Fruit fly (Drosophila melanogaster): ENCODE results near the gene RIOK1.

The RIOK1 gene

DNA sequence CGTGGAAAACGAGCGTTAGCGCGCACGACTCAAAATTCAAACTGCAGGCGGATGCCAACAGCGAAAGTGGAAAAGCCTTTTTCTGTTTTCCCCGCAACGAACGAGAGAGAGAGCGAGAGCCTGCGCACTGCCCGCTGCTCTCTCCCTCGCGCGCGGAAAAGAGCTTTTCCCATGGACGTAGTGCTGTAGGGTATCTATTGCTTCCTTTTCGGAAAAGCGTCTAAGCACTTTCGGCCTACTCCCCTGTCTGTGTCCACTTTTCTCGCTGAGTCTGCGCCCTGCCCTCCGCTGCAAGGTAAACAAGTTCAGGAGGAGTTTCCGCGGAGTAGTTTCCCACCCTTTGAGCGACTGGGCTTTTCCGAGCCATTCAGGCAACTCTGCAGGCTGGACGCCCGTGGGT is 32.0 kb upstream of the RIOK1 start, which contains the start of gene CG32085 (continued):
- peak; percentile 21 for TF ChIP-seq Atf3 (GFP tag; optimal IDR thresholded peaks at IDR 0.05)
- TF ChIP-seq rib (GFP tag; IDR thresholded peaks at IDR 0.05) = peak; percentile 51; the same call in 1 of the 2 replicates
- peak; percentile 76 for TF ChIP-seq Meics (GFP tag; optimal IDR thresholded peaks at IDR 0.05)
- TF ChIP-seq nau (GFP tag; optimal IDR thresholded peaks at IDR 0.05) = peak; percentile 26
- TF ChIP-seq crc (GFP tag; optimal IDR thresholded peaks at IDR 0.05) = peak; percentile 42
- peak; percentile 61; the same call in 1 of the 2 replicates for TF ChIP-seq chm (GFP tag; IDR thresholded peaks at IDR 0.05)
- TF ChIP-seq CG14441 (GFP tag; IDR thresholded peaks at IDR 0.05) = peak; percentile 69
- TF ChIP-seq gro (GFP tag; optimal IDR thresholded peaks at IDR 0.05) = peak; percentile 8
- peak; percentile 71; the same call in 2 of the 4 replicates for TF ChIP-seq chinmo (GFP tag; IDR thresholded peaks at IDR 0.05; ENCODE audit: partially characterized antibody)
- TF ChIP-seq croc (GFP tag; conservative IDR thresholded peaks at IDR 0.05) = peak; percentile 22; the same call in 1 of the 3 replicates
- TF ChIP-seq trem (tag; optimal IDR thresholded peaks at IDR 0.05) = no peak
- no peak for TF ChIP-seq sim (GFP tag; IDR thresholded peaks at IDR 0.05)
- no peak for TF ChIP-seq CG32772 (GFP tag; IDR thresholded peaks at IDR 0.05)
- TF ChIP-seq CG13296 (GFP tag; optimal IDR thresholded peaks at IDR 0.05) = peak; percentile 61
- TF ChIP-seq Rx (GFP tag; IDR thresholded peaks at IDR 0.05) = peak; percentile 53
- TF ChIP-seq CG8290 (GFP tag; optimal IDR thresholded peaks at IDR 0.05) = no peak
- TF ChIP-seq CG8290 (tag; optimal IDR thresholded peaks at IDR 0.05) = peak in 1 of 2 experiments; percentile 92
- no peak for TF ChIP-seq prd (optimal IDR thresholded peaks at IDR 0.05)
- TF ChIP-seq prd (GFP tag; IDR thresholded peaks at IDR 0.05) = peak; percentile 55
- peak; percentile 42; the same call in 1 of the 2 replicates for TF ChIP-seq crol (GFP tag; IDR thresholded peaks at IDR 0.05)
- TF ChIP-seq grau (tag; optimal IDR thresholded peaks at IDR 0.05) = peak; percentile 47
- no peak for TF ChIP-seq CG15696 (tag; optimal IDR thresholded peaks at IDR 0.05)
- 0 out of 3 replicates have a peak, but pooled peaks have one; percentile 39 for TF ChIP-seq CG2199 (GFP tag; IDR thresholded peaks at IDR 0.05)
- peak; percentile 18; the same call in 1 of the 2 replicates for TF ChIP-seq CG13287 (GFP tag; IDR thresholded peaks at IDR 0.05; ENCODE audit: partially characterized antibody)
- peak; percentile 35 for TF ChIP-seq CG17829 (tag; optimal IDR thresholded peaks at IDR 0.05)
- peak; percentile 48 for TF ChIP-seq CG18619 (GFP tag; optimal IDR thresholded peaks at IDR 0.05)
- TF ChIP-seq toy (GFP tag; IDR thresholded peaks at IDR 0.05) = peak; percentile 55; the same call in 1 of the 2 replicates
- no peak; the same call in 1 of the 2 replicates for TF ChIP-seq CG1024 (GFP tag; IDR thresholded peaks at IDR 0.05)
- TF ChIP-seq CG13123 (GFP tag; optimal IDR thresholded peaks at IDR 0.05) = no peak
- TF ChIP-seq Dref (GFP tag; IDR thresholded peaks at IDR 0.05) = peak; percentile 37
- peak; percentile 27; the same call in 1 of the 3 replicates for TF ChIP-seq CG34422 (GFP tag; IDR thresholded peaks at IDR 0.05)
- TF ChIP-seq Xbp1 (GFP tag; optimal IDR thresholded peaks at IDR 0.05) = peak; percentile 61
- TF ChIP-seq peb (GFP tag; IDR thresholded peaks at IDR 0.05) = no peak
- TF ChIP-seq E2f2 (GFP tag; IDR thresholded peaks at IDR 0.05) = peak; percentile 47
- TF ChIP-seq dmrt99B (tag; optimal IDR thresholded peaks at IDR 0.05) = peak; percentile 48
- TF ChIP-seq tx (GFP tag; optimal IDR thresholded peaks at IDR 0.05) = peak; percentile 62
- TF ChIP-seq Oli (tag; optimal IDR thresholded peaks at IDR 0.05) = peak; percentile 1
- TF ChIP-seq Chrac-16 (GFP tag; optimal IDR thresholded peaks at IDR 0.05) = no peak
- TF ChIP-seq NfI (GFP tag; optimal IDR thresholded peaks at IDR 0.05) = peak; percentile 45
- no peak for TF ChIP-seq ato (GFP tag; IDR thresholded peaks at IDR 0.05; ENCODE audit: partially characterized antibody)
- peak; percentile 4 for TF ChIP-seq CG4328 (GFP tag; optimal IDR thresholded peaks at IDR 0.05)
- TF ChIP-seq BtbVII (GFP tag; optimal IDR thresholded peaks at IDR 0.05) = peak; percentile 36
- TF ChIP-seq Atf6 (GFP tag; IDR thresholded peaks at IDR 0.05) = peak; percentile 66
- TF ChIP-seq CG7928 (GFP tag; optimal IDR thresholded peaks at IDR 0.05) = peak; percentile 16
- TF ChIP-seq org-1 (GFP tag; optimal IDR thresholded peaks at IDR 0.05) = peak; percentile 23
- TF ChIP-seq odd (GFP tag; optimal IDR thresholded peaks at IDR 0.05) = peak; percentile 5
- TF ChIP-seq Gug (GFP tag; IDR thresholded peaks at IDR 0.05) = peak; percentile 90
- TF ChIP-seq Oaz (GFP tag; IDR thresholded peaks at IDR 0.05) = 0 out of 2 replicates have a peak, but pooled peaks have one; percentile 16
- peak; percentile 60 for TF ChIP-seq CG10543 (GFP tag; optimal IDR thresholded peaks at IDR 0.05)
- no peak for TF ChIP-seq CG15073 (GFP tag; optimal IDR thresholded peaks at IDR 0.05)
- TF ChIP-seq Dp (GFP tag; optimal IDR thresholded peaks at IDR 0.05) = peak; percentile 12
- peak; percentile 6 for TF ChIP-seq Sry-δ (GFP tag; optimal IDR thresholded peaks at IDR 0.05)
